Worm (Caenorhabditis elegans): ENCODE measurements around the gene C54F6.18.

The C54F6.18 gene

DNA sequence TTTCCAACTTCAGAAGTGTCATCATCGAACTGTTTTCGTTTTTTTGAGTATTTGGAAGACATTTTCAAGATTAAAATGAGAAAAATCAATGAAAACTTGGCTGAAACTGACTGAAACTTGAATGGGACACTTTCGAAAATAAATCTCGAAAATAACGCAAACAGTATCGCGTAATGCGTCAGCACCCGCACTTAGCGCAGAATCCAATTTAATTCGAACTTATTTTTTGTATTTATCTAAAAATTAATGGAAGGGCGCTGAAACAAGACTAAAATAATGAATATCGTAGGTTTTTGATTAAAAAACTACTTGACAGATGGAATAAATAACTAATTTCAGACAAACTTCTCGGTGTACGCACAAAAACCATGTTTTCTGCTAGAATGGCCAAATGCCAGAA, 49.8 kb downstream of the C54F6.18 start, which contains the start of the genes snu-66 and ints-9:
snu-66 (minus strand) TSS at position 108 of the 400 bp plus-strand sequence.
ints-9 (plus strand) TSS at position 240 of the 400 bp plus-strand sequence.
- TF ChIP-seq unc-86 (tag; optimal IDR thresholded peaks at IDR 0.05) (peak; percentile 53), skn-1 (tag; optimal IDR thresholded peaks at IDR 0.05) (peak; percentile 54), efl-1 (optimal IDR thresholded peaks at IDR 0.05) (peak; percentile 67 to 80), efl-1 (GFP tag; optimal IDR thresholded peaks at IDR 0.05 in 1 of 2) (peak; percentile 78 to 96), tlp-1 (tag; optimal IDR thresholded peaks at IDR 0.05) (no peak), xbp-1 (tag; optimal IDR thresholded peaks at IDR 0.05) (peak; percentile 72), nhr-20 (tag; optimal IDR thresholded peaks at IDR 0.05) (peak; percentile 77), mep-1 (tag; optimal IDR thresholded peaks at IDR 0.05) (peak; percentile 87), C04F5.9 (tag; optimal IDR thresholded peaks at IDR 0.05) (no peak), ceh-88 (GFP tag; IDR thresholded peaks at IDR 0.05) (no peak), nhr-84 (tag; optimal IDR thresholded peaks at IDR 0.05) (no peak), lir-3 (tag; optimal IDR thresholded peaks at IDR 0.05; ENCODE audit: poor library complexity) (peak; percentile 18), ztf-11 (tag; optimal IDR thresholded peaks at IDR 0.05) (peak in 1 of 2 experiments; percentile 33), nhr-77 (tag; optimal IDR thresholded peaks at IDR 0.05) (peak; percentile 10), swsn-7 (tag; optimal IDR thresholded peaks at IDR 0.05) (peak; percentile 80), fkh-8 (tag; optimal IDR thresholded peaks at IDR 0.05) (peak; percentile 33), sptf-1 (tag; optimal IDR thresholded peaks at IDR 0.05) (no peak), ceh-82 (tag; optimal IDR thresholded peaks at IDR 0.05) (peak; percentile 66 to 81 (median 67)), ceh-8 (GFP tag; optimal IDR thresholded peaks at IDR 0.05) (peak; percentile 27), nhr-71 (tag; optimal IDR thresholded peaks at IDR 0.05) (peak; percentile 84), unc-62 (GFP tag; optimal IDR thresholded peaks at IDR 0.05) (no peak), alr-1 (tag; optimal IDR thresholded peaks at IDR 0.05; ENCODE audit: borderline replicate concordance) (no peak), unc-30 (tag; optimal IDR thresholded peaks at IDR 0.05) (no peak), ama-1 (optimal IDR thresholded peaks at IDR 0.05) (peak; percentile 29), C16A3.4 (tag; optimal IDR thresholded peaks at IDR 0.05) (peak; percentile 74), elt-2 (tag; optimal IDR thresholded peaks at IDR 0.05) (no peak), nhr-47 (tag; optimal IDR thresholded peaks at IDR 0.05) (peak; percentile 81), dsc-1 (tag; optimal IDR thresholded peaks at IDR 0.05) (peak; percentile 68), snu-23 (GFP tag; optimal IDR thresholded peaks at IDR 0.05) (peak; percentile 84), lin-15B (tag; optimal IDR thresholded peaks at IDR 0.05) (peak; percentile 63), jun-1 (tag; optimal IDR thresholded peaks at IDR 0.05) (peak; percentile 30), egl-13 (tag; optimal IDR thresholded peaks at IDR 0.05) (no peak), pqm-1 (tag; optimal IDR thresholded peaks at IDR 0.05) (no peak), blmp-1 (tag; optimal IDR thresholded peaks at IDR 0.05) (peak; percentile 66), isw-1 (GFP tag; IDR thresholded peaks at IDR 0.05) (peak; percentile 53), ets-5 (GFP tag; IDR thresholded peaks at IDR 0.05) (no peak), fkh-10 (GFP tag; optimal IDR thresholded peaks at IDR 0.05) (no peak), irx-1 (tag; optimal IDR thresholded peaks at IDR 0.05) (peak; percentile 46), efl-3 (GFP tag; optimal IDR thresholded peaks at IDR 0.05) (no peak), unc-130 (tag; optimal IDR thresholded peaks at IDR 0.05) (peak; percentile 71), nhr-85 (tag) (peak; percentile 81), dpl-1 (GFP tag; optimal IDR thresholded peaks at IDR 0.05) (peak; percentile 68 to 79 (median 79)), F16B12.6 (tag; optimal IDR thresholded peaks at IDR 0.05) (peak; percentile 36), aha-1 (tag; optimal IDR thresholded peaks at IDR 0.05) (no peak), egl-27 (tag; optimal IDR thresholded peaks at IDR 0.05) (no peak), nhr-90 (tag; optimal IDR thresholded peaks at IDR 0.05; ENCODE audit: poor library complexity) (peak; percentile 76), lin-14 (GFP tag; optimal IDR thresholded peaks at IDR 0.05) (peak; percentile 66), rnt-1 (tag; optimal IDR thresholded peaks at IDR 0.05) (peak; percentile 79), sup-37 (GFP tag; optimal IDR thresholded peaks at IDR 0.05) (no peak), elt-3 (tag; optimal IDR thresholded peaks at IDR 0.05) (peak in 2 of 6 experiments; percentile 23 to 35), nhr-19 (GFP tag; conservative IDR thresholded peaks at IDR 0.05) (peak; percentile 70), mdl-1 (tag; optimal IDR thresholded peaks at IDR 0.05) (peak in 1 of 2 experiments; percentile 41), lsy-2 (tag; optimal IDR thresholded peaks at IDR 0.05) (peak; percentile 79 to 80), tbx-2 (tag; optimal IDR thresholded peaks at IDR 0.05) (peak; percentile 72)

Data from whole organism, L1 larva.